Fruit fly (Drosophila melanogaster) whole organism, embryonic: ENCODE data around the gene sra.

Source experiments
- Awh ChIP-seq: fragments of 200-800 bp; sonication (Bioruptor generic); IDR thresholded peaks from 2 replicates; pipeline ENCODE4, ENCODE4 v1.3.6; 2022; ENCODE audit warnings: missing biosample characterization, missing genetic modification characterization
- CG10147 ChIP-seq: fragments of 200-800 bp; sonication (Bioruptor generic); optimal IDR thresholded peaks from 2 replicates; lab custom pipeline; 2019; ENCODE audit warnings: missing biosample characterization, mild to moderate bottlenecking, missing genetic modification characterization, moderate library complexity
- CG10462 ChIP-seq: fragments of 200-800 bp; sonication (Bioruptor generic); optimal IDR thresholded peaks from 2 replicates; lab custom pipeline; 2016; ENCODE audit warnings: missing biosample characterization, missing genetic modification characterization
- CG12155 ChIP-seq: fragments of 200-800 bp; sonication (Bioruptor generic); optimal IDR thresholded peaks from 3 replicates; lab custom pipeline; 2016; ENCODE audit warnings: missing biosample characterization, missing genetic modification characterization
- CG12236 ChIP-seq: fragments of 200-800 bp; sonication (Bioruptor generic); optimal IDR thresholded peaks from 2 replicates; lab custom pipeline; 2016; ENCODE audit warnings: missing biosample characterization, missing genetic modification characterization
- CG13123 ChIP-seq: fragments of 200-800 bp; sonication (Bioruptor generic); optimal IDR thresholded peaks from 2 replicates; lab custom pipeline; 2016; ENCODE audit warnings: missing biosample characterization, missing genetic modification characterization
- CG13296 ChIP-seq: fragments of 200-800 bp; sonication (Bioruptor generic); optimal IDR thresholded peaks from 3 replicates; lab custom pipeline; 2018; ENCODE audit warnings: missing biosample characterization, mild to moderate bottlenecking, missing genetic modification characterization
- CG13775 ChIP-seq: fragments of 200-800 bp; sonication (Bioruptor generic); optimal IDR thresholded peaks from 3 replicates; lab custom pipeline; 2017; ENCODE audit warnings: missing biosample characterization, mild to moderate bottlenecking, missing genetic modification characterization
- CG15601 ChIP-seq: fragments of 200-800 bp; sonication (Bioruptor generic); optimal IDR thresholded peaks from 3 replicates; lab custom pipeline; 2019; ENCODE audit warnings: missing biosample characterization, mild to moderate bottlenecking, missing genetic modification characterization, moderate library complexity
- CG17359 ChIP-seq: fragments of 200-800 bp; sonication (Bioruptor generic); optimal IDR thresholded peaks from 3 replicates; lab custom pipeline; 2018; ENCODE audit warnings: missing biosample characterization, mild to moderate bottlenecking, missing genetic modification characterization, moderate library complexity
- CG17385 ChIP-seq: fragments of 200-800 bp; sonication (Bioruptor generic); optimal IDR thresholded peaks from 3 replicates; lab custom pipeline; 2018; ENCODE audit warnings: missing biosample characterization, mild to moderate bottlenecking, missing genetic modification characterization
- CG18599 ChIP-seq: fragments of 200-800 bp; sonication (Bioruptor generic); optimal IDR thresholded peaks from 3 replicates; lab custom pipeline; 2017; ENCODE audit warnings: missing biosample characterization, missing genetic modification characterization, mild to moderate bottlenecking, moderate library complexity, missing genetic modification reagents
- CG18764 ChIP-seq: fragments of 200-800 bp; sonication (Bioruptor generic); optimal IDR thresholded peaks from 3 replicates; lab custom pipeline; 2016; ENCODE audit warnings: missing biosample characterization, missing genetic modification characterization
- CG2116 ChIP-seq: fragments of 200-800 bp; sonication (Bioruptor generic); optimal IDR thresholded peaks from 3 replicates; lab custom pipeline; 2018; ENCODE audit warnings: missing biosample characterization, mild to moderate bottlenecking, missing genetic modification characterization
- CG30403 ChIP-seq: fragments of 200-800 bp; sonication (Bioruptor generic); optimal IDR thresholded peaks from 3 replicates; lab custom pipeline; 2016; ENCODE audit warnings: missing biosample characterization, missing genetic modification characterization
- CG3163 ChIP-seq: fragments of 200-800 bp; sonication (Bioruptor generic); optimal IDR thresholded peaks from 3 replicates; lab custom pipeline; 2016; ENCODE audit warnings: missing biosample characterization, missing genetic modification characterization
- CG3847 ChIP-seq: fragments of 200-800 bp; sonication (Bioruptor generic); IDR thresholded peaks from 2 replicates; pipeline ENCODE4 v1.3.6; 2022; ENCODE audit warnings: missing biosample characterization, missing genetic modification characterization
- CG3995 ChIP-seq: fragments of 200-800 bp; sonication (Bioruptor generic); optimal IDR thresholded peaks from 3 replicates; lab custom pipeline; 2016; ENCODE audit warnings: missing biosample characterization, missing genetic modification characterization
- CG4328 ChIP-seq: fragments of 200-800 bp; sonication (Bioruptor generic); optimal IDR thresholded peaks from 3 replicates; lab custom pipeline; 2017; ENCODE audit warnings: missing biosample characterization, missing genetic modification reagents, missing genetic modification characterization
- CG6272 ChIP-seq: fragments of 200-800 bp; sonication (Bioruptor generic); IDR thresholded peaks from 2 replicates; pipeline ENCODE4 v1.3.6; 2022; ENCODE audit warnings: missing biosample characterization, missing genetic modification characterization
- CG6854 ChIP-seq: fragments of 200-800 bp; sonication (Bioruptor generic); optimal IDR thresholded peaks from 3 replicates; lab custom pipeline; 2017; ENCODE audit warnings: missing biosample characterization, mild to moderate bottlenecking, missing genetic modification characterization
- CG9215 ChIP-seq: fragments of 200-800 bp; sonication (Bioruptor generic); IDR thresholded peaks from 2 replicates; pipeline ENCODE4 v1.3.6; 2022; ENCODE audit warnings: missing biosample characterization, missing genetic modification characterization
- CG9727 ChIP-seq: fragments of 200-800 bp; sonication (Bioruptor generic); optimal IDR thresholded peaks from 3 replicates; lab custom pipeline; 2017; ENCODE audit warnings: missing biosample characterization, mild to moderate bottlenecking, missing genetic modification characterization
- D19B ChIP-seq: fragments of 200-800 bp; sonication (Bioruptor generic); optimal IDR thresholded peaks from 2 replicates; lab custom pipeline; 2017; ENCODE audit warnings: missing biosample characterization, mild to moderate bottlenecking, missing genetic modification characterization
- Dp ChIP-seq: fragments of 200-800 bp; sonication (Bioruptor generic); optimal IDR thresholded peaks from 2 replicates; lab custom pipeline; 2018; ENCODE audit warnings: missing biosample characterization, mild to moderate bottlenecking, missing genetic modification characterization, moderate library complexity
- Fer2 ChIP-seq: fragments of 200-800 bp; sonication (Bioruptor generic); optimal IDR thresholded peaks from 2 replicates; lab custom pipeline; 2018; ENCODE audit warnings: missing biosample characterization, mild to moderate bottlenecking, missing genetic modification characterization, moderate library complexity
- Gsc ChIP-seq: fragments of 200-800 bp; sonication (Bioruptor generic); IDR thresholded peaks from 2 replicates; pipeline ENCODE4 v1.3.6; 2022; ENCODE audit warnings: missing biosample characterization, missing genetic modification characterization
- HmgZ ChIP-seq: fragments of 200-800 bp; sonication (Bioruptor generic); optimal IDR thresholded peaks from 2 replicates; lab custom pipeline; 2018; ENCODE audit warnings: missing biosample characterization, mild to moderate bottlenecking, missing genetic modification characterization
- Hr51 ChIP-seq, 2 experiments: fragments of 200-800 bp; sonication (Bioruptor generic); optimal IDR thresholded peaks; 2 replicates in 1 of 2; 3 replicates in 1 of 2; lab custom pipeline; 2016 to 2018; ENCODE audit warnings: missing biosample characterization in 2 of 2, missing genetic modification characterization in 2 of 2, mild to moderate bottlenecking in 1 of 2, moderate library complexity in 1 of 2
- Jarid2 ChIP-seq: fragments of 200-800 bp; sonication (Bioruptor generic); optimal IDR thresholded peaks from 3 replicates; lab custom pipeline; 2017; ENCODE audit warnings: mild to moderate bottlenecking, missing biosample characterization, missing genetic modification reagents, missing genetic modification characterization
- Lpt ChIP-seq: fragments of >200 bp; optimal IDR thresholded peaks from 2 replicates; lab custom pipeline; 2018; ENCODE audit warnings: missing biosample characterization, missing genetic modification characterization
- Myb ChIP-seq: fragments of 200-800 bp; sonication (Bioruptor generic); optimal IDR thresholded peaks from 2 replicates; lab custom pipeline; 2016; ENCODE audit warnings: missing biosample characterization, missing genetic modification characterization
- Ravus ChIP-seq: fragments of 200-800 bp; sonication (Bioruptor generic); IDR thresholded peaks from 2 replicates; pipeline ENCODE4 v1.3.6; 2022; ENCODE audit warnings: missing biosample characterization, missing genetic modification characterization
- Six4 ChIP-seq: fragments of 200-800 bp; sonication (Bioruptor generic); optimal IDR thresholded peaks from 2 replicates; lab custom pipeline; 2016; ENCODE audit warnings: missing biosample characterization, missing genetic modification characterization
- Sox100B ChIP-seq: fragments of 200-800 bp; sonication (Bioruptor generic); optimal IDR thresholded peaks from 3 replicates; lab custom pipeline; 2018; ENCODE audit warnings: missing biosample characterization, mild to moderate bottlenecking, missing genetic modification characterization
- Sox102F ChIP-seq: fragments of 200-800 bp; sonication (Bioruptor generic); optimal IDR thresholded peaks from 2 replicates; lab custom pipeline; 2018; ENCODE audit warnings: missing biosample characterization, mild to moderate bottlenecking, missing genetic modification characterization, moderate library complexity
- Sry-β ChIP-seq: fragments of 200-800 bp; sonication (Bioruptor generic); optimal IDR thresholded peaks from 2 replicates; lab custom pipeline; 2018; ENCODE audit warnings: missing biosample characterization, mild to moderate bottlenecking, missing genetic modification characterization, moderate library complexity
- Vsx1 ChIP-seq: fragments of 200-800 bp; sonication (Bioruptor generic); optimal IDR thresholded peaks from 2 replicates; lab custom pipeline; 2017; ENCODE audit warnings: missing biosample characterization, mild to moderate bottlenecking, missing genetic modification characterization, missing genetic modification reagents
- ab ChIP-seq: fragments of 200-800 bp; sonication (Bioruptor generic); optimal IDR thresholded peaks from 2 replicates; lab custom pipeline; 2016; ENCODE audit warnings: missing biosample characterization, missing genetic modification characterization
- chn ChIP-seq: fragments of 200-800 bp; sonication (Bioruptor generic); optimal IDR thresholded peaks from 2 replicates; lab custom pipeline; 2016; ENCODE audit warnings: missing biosample characterization, missing genetic modification characterization
- da ChIP-seq: fragments of 200-800 bp; sonication (Bioruptor generic); optimal IDR thresholded peaks from 2 replicates; lab custom pipeline; 2016; ENCODE audit warnings: missing biosample characterization, missing genetic modification characterization
- eve ChIP-seq, 2 experiments: fragments of >200 bp; optimal IDR thresholded peaks; 2 replicates each; lab custom pipeline; 2017; ENCODE audit warnings: missing biosample characterization in 2 of 2, missing genetic modification characterization in 2 of 2
- ewg ChIP-seq: fragments of 200-800 bp; sonication (Bioruptor generic); optimal IDR thresholded peaks from 3 replicates; lab custom pipeline; 2017; ENCODE audit warnings: mild to moderate bottlenecking, missing biosample characterization, missing genetic modification reagents, missing genetic modification characterization
- run ChIP-seq: fragments of 200-800 bp; sonication (Bioruptor generic); optimal IDR thresholded peaks from 3 replicates; lab custom pipeline; 2018; ENCODE audit warnings: missing biosample characterization, mild to moderate bottlenecking, missing genetic modification characterization
- shn ChIP-seq: fragments of 200-800 bp; sonication (Bioruptor generic); optimal IDR thresholded peaks from 3 replicates; lab custom pipeline; 2016; ENCODE audit warnings: missing biosample characterization, missing genetic modification characterization
- stc ChIP-seq: fragments of 200-800 bp; sonication (Bioruptor generic); IDR thresholded peaks from 2 replicates; pipeline ENCODE4 v1.3.6; 2022; ENCODE audit warnings: missing biosample characterization, missing genetic modification characterization
- vvl ChIP-seq: fragments of 200-800 bp; sonication (Bioruptor generic); IDR thresholded peaks from 2 replicates; pipeline ENCODE4 v1.3.6; 2022; ENCODE audit warnings: missing biosample characterization, missing genetic modification characterization
- zf30C ChIP-seq: fragments of 200-800 bp; sonication (Bioruptor generic); optimal IDR thresholded peaks from 3 replicates; lab custom pipeline; 2018; ENCODE audit warnings: missing biosample characterization, mild to moderate bottlenecking, missing genetic modification characterization
- zfh2 ChIP-seq: fragments of 200-800 bp; sonication (Bioruptor generic); optimal IDR thresholded peaks from 2 replicates; lab custom pipeline; 2016; ENCODE audit warnings: missing biosample characterization, missing genetic modification characterization

sra gene

dm6 chr3R:16224415-16225165, 37.8 kb downstream of the sra start (continued):
- TF ChIP-seq Sox102F = peak; percentile 98
- peak; percentile 60 for TF ChIP-seq CG3995 (GFP tag; lab: Kevin White, UChicago)
- peak; percentile 90 for TF ChIP-seq da
- TF ChIP-seq CG17385 (GFP tag; lab: Kevin White, UChicago) = peak; percentile 97
- peak; percentile 99 for TF ChIP-seq CG17359
- peak; percentile 97 for TF ChIP-seq Sox100B (GFP tag; lab: Kevin White, UChicago)
- peak; percentile 96 for TF ChIP-seq CG6272
- peak; percentile 97 for TF ChIP-seq CG9727 (GFP tag; lab: Kevin White, UChicago)
- no peak for TF ChIP-seq CG9215 (GFP tag; lab: Robert Waterston, UW)
- TF ChIP-seq CG12236 (GFP tag; lab: Kevin White, UChicago) = peak; percentile 96
- peak; percentile 96 for TF ChIP-seq run (tag; lab: Kevin White, UChicago)
- TF ChIP-seq CG10147 (GFP tag; lab: Kevin White, UChicago) = peak; percentile 98
- TF ChIP-seq CG18599 = peak; percentile 99
- TF ChIP-seq CG15601 (tag; lab: Kevin White, UChicago) = peak; percentile 98
- TF ChIP-seq CG13123 (GFP tag; lab: Kevin White, UChicago) = peak; percentile 95
- TF ChIP-seq stc (GFP tag; lab: Robert Waterston, UW) = no peak
- TF ChIP-seq vvl (GFP tag; lab: Robert Waterston, UW) = no peak
- TF ChIP-seq CG10462 (GFP tag; lab: Kevin White, UChicago) = peak; percentile 95
- TF ChIP-seq Gsc (GFP tag; lab: Robert Waterston, UW) = no peak
- peak; percentile 93 for TF ChIP-seq CG12155 (GFP tag; lab: Kevin White, UChicago)
- peak; percentile 93 for TF ChIP-seq ewg (GFP tag; lab: Kevin White, UChicago)
- TF ChIP-seq Jarid2 = peak; percentile 76
- TF ChIP-seq Dp (GFP tag; lab: Kevin White, UChicago) = peak; percentile 26
- peak; percentile 97 for TF ChIP-seq CG6854 (GFP tag; lab: Kevin White, UChicago)
- TF ChIP-seq Myb (GFP tag; lab: Kevin White, UChicago) = peak; percentile 89
- peak; percentile 98 for TF ChIP-seq CG30403
- no peak for TF ChIP-seq Lpt
- TF ChIP-seq Sry-β (GFP tag; lab: Kevin White, UChicago) = peak; percentile 75
- TF ChIP-seq Fer2 = peak; percentile 94
- peak; percentile 94 for TF ChIP-seq CG13775
- peak; percentile 82 for TF ChIP-seq zf30C (GFP tag; lab: Kevin White, UChicago)
- TF ChIP-seq eve (GFP tag; optimal IDR thresholded peaks at IDR 0.05; lab: Kevin White, UChicago) = peak in 1 of 2 experiments; percentile 99
- peak; percentile 65 for TF ChIP-seq ab (GFP tag; lab: Kevin White, UChicago)
- no peak for TF ChIP-seq CG3847 (GFP tag; lab: Robert Waterston, UW)
- no peak for TF ChIP-seq Awh (GFP tag; lab: Robert Waterston, UW)
- no peak for TF ChIP-seq Ravus (GFP tag; lab: Robert Waterston, UW)
- peak; percentile 97 to 98 for TF ChIP-seq Hr51 (GFP tag; optimal IDR thresholded peaks at IDR 0.05; lab: Kevin White, UChicago)
- peak; percentile 96 for TF ChIP-seq Six4
- peak; percentile 90 for TF ChIP-seq CG3163 (GFP tag; lab: Kevin White, UChicago)
- TF ChIP-seq CG2116 = peak; percentile 78
- TF ChIP-seq CG13296 (GFP tag; lab: Kevin White, UChicago) = peak; percentile 98
- peak; percentile 88 for TF ChIP-seq D19B (GFP tag; lab: Kevin White, UChicago)
- TF ChIP-seq HmgZ = peak; percentile 96
- TF ChIP-seq CG4328 (GFP tag; lab: Kevin White, UChicago) = peak; percentile 71
- TF ChIP-seq Vsx1 (GFP tag; lab: Kevin White, UChicago) = peak; percentile 95
- TF ChIP-seq chn (GFP tag; lab: Kevin White, UChicago) = peak; percentile 93
- TF ChIP-seq zfh2 (GFP tag; lab: Kevin White, UChicago) = peak; percentile 95
- peak; percentile 96 for TF ChIP-seq CG18764 (GFP tag; lab: Kevin White, UChicago)
- TF ChIP-seq shn (GFP tag; lab: Kevin White, UChicago) = peak; percentile 94
